Worm (Caenorhabditis elegans) whole organism, midembryonic: ENCODE results near the gene T08G5.3.

ENCODE experiments used
- T22C8.4 ChIP-seq: fragments of 200-800 bp; sonication (Bioruptor generic); IDR thresholded peaks from 2 replicates; pipeline ENCODE4 v1.3.6; 2022; ENCODE audit warnings: missing genetic modification characterization, missing compliant biosample characterization
- cog-1 ChIP-seq: sonication (generic microtip); optimal IDR thresholded peaks from 2 replicates; lab custom pipeline; 2016; ENCODE audit warnings: missing genetic modification characterization, missing compliant biosample characterization
- flt-1 ChIP-seq: fragments of 200-800 bp; sonication (Bioruptor generic); IDR thresholded peaks from 2 replicates; pipeline ENCODE4 v1.3.6; 2022; ENCODE audit warnings: missing genetic modification characterization, missing compliant biosample characterization
- klf-2 ChIP-seq: fragments of 200-800 bp; sonication (Bioruptor generic); conservative IDR thresholded peaks from 2 replicates; pipeline ENCODE4 v1.3.6; 2022; ENCODE audit warnings: missing genetic modification reagents, missing genetic modification characterization, missing compliant biosample characterization
- med-1 ChIP-seq: sonication (generic microtip); optimal IDR thresholded peaks from 2 replicates; lab custom pipeline; 2017; ENCODE audit warnings: missing genetic modification characterization, mild to moderate bottlenecking, missing compliant biosample characterization, antibody characterized with exemption, missing genetic modification reagents; ENCODE audit not compliant: insufficient read depth
- ref-1 ChIP-seq: fragments of 200-800 bp; sonication (Bioruptor generic); conservative IDR thresholded peaks from 2 replicates; pipeline ENCODE4 v1.3.6; 2022; ENCODE audit warnings: missing genetic modification reagents, missing genetic modification characterization, missing compliant biosample characterization
- tab-1 ChIP-seq: fragments of 200-800 bp; sonication (Bioruptor generic); IDR thresholded peaks from 2 replicates; pipeline ENCODE4 v1.3.6; 2022; ENCODE audit warnings: missing genetic modification characterization, missing compliant biosample characterization
- ztf-23 ChIP-seq: fragments of 200-800 bp; sonication (Bioruptor generic); IDR thresholded peaks from 2 replicates; pipeline ENCODE4 v1.3.6; 2022; ENCODE audit warnings: missing genetic modification reagents, missing genetic modification characterization, missing compliant biosample characterization
- ztf-29 ChIP-seq: fragments of 200-800 bp; sonication (Bioruptor generic); IDR thresholded peaks from 2 replicates; pipeline ENCODE4 v1.3.6; 2022; ENCODE audit warnings: missing genetic modification reagents, missing genetic modification characterization, missing compliant biosample characterization

Gene T08G5.3

ce11 chrV:14038328-14039084, 11.2 kb upstream of the T08G5.3 start, which contains the start of gene vps-39:
TSS of gene vps-39 (minus strand) at chrV:14038378.
- TF ChIP-seq klf-2 (GFP tag; lab: Robert Waterston, UW) (peak; percentile 84), ztf-23 (GFP tag; lab: Robert Waterston, UW) (peak; percentile 90), tab-1 (GFP tag; lab: Robert Waterston, UW) (peak; percentile 62; the same call in 1 of the 2 replicates), T22C8.4 (GFP tag; lab: Robert Waterston, UW) (peak; percentile 65), med-1 (peak; percentile 36), flt-1 (GFP tag; lab: Robert Waterston, UW) (peak; percentile 83), ztf-29 (peak; percentile 7; the same call in 1 of the 2 replicates), ref-1 (GFP tag; lab: Robert Waterston, UW) (peak; percentile 35; the same call in 1 of the 2 replicates)

DNA sequence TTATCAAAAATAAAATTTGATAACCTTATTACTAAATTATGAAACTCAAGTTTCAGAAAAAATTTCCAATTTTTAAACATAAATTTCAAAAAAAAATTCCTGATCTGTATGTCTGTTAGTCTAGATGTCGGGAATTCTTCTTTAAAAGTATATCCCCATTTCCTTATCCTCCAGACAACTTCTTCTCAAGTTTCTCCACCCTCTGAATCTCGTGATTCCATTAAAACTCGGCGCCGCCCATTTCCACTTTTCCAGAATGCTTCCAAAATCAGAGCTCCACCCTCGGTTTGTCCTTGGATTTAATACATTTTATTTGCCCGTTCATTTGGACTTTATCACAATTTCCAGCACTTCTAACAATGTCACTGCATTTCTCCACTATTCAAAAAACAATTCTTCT, 6.4 kb upstream of the T08G5.3 start, which contains the start of gene ins-10:
Gene ins-10, plus strand, starts transcription at position 301 of the 400 bp plus-strand sequence.
- TF ChIP-seq ztf-23 (GFP tag; lab: Robert Waterston, UW): no peak
- TF ChIP-seq klf-2 (GFP tag; lab: Robert Waterston, UW): no peak
- TF ChIP-seq med-1: no peak
- TF ChIP-seq T22C8.4 (GFP tag; lab: Robert Waterston, UW): no peak
- no peak for TF ChIP-seq cog-1
- no peak for TF ChIP-seq flt-1 (GFP tag; lab: Robert Waterston, UW)
- no peak for TF ChIP-seq ztf-29
- no peak for TF ChIP-seq ref-1 (GFP tag; lab: Robert Waterston, UW)
- TF ChIP-seq tab-1 (GFP tag; lab: Robert Waterston, UW): no peak

ce11 chrV:14028256-14028743, 1.0 kb upstream of the T08G5.3 start:
- TF ChIP-seq tab-1 (GFP tag; lab: Robert Waterston, UW) (0 out of 2 replicates have a peak, but pooled peaks have one; percentile 68), med-1 (no peak), flt-1 (GFP tag; lab: Robert Waterston, UW) (peak; percentile 70; the same call in 1 of the 2 replicates)

ce11 chrV:14026194-14026593, 1.1 kb downstream of the T08G5.3 start, which contains the start of gene T08G5.2:
TSS of gene T08G5.2 (minus strand) at chrV:14026294.
- TF ChIP-seq ztf-23 (GFP tag; lab: Robert Waterston, UW) (no peak), T22C8.4 (GFP tag; lab: Robert Waterston, UW) (no peak), med-1 (no peak), ref-1 (GFP tag; lab: Robert Waterston, UW) (no peak)

DNA sequence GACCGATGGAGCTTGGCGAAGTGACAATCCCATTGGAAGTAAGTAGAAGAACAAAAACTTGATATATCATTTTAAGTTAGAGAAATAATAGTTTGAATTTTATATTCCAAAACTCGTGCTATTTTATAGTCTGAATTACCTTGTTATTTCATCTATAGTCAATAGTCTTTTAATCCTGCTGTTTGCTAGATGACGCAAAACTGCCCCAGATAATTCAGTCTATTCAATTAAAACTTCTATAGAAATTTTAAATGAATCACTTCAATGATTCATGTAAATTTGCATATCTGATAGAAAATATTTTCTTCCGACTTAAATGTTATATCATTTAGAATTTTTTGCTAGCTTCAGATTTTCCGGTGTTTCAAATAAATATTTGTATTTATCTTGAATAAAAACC, 4.2 kb downstream of the T08G5.3 start, which contains the start of gene T08G5.15:
Gene T08G5.15, minus strand, starts transcription at position 101 of the 400 bp plus-strand sequence.
- TF ChIP-seq ref-1 (GFP tag; lab: Robert Waterston, UW): no peak
- no peak for TF ChIP-seq klf-2 (GFP tag; lab: Robert Waterston, UW)
- no peak for TF ChIP-seq tab-1 (GFP tag; lab: Robert Waterston, UW)
- no peak for TF ChIP-seq T22C8.4 (GFP tag; lab: Robert Waterston, UW)

ce11 chrV:14018640-14019039, 8.6 kb downstream of the T08G5.3 start, which contains the start of the genes mtl-2 and T08G5.1:
TSS of gene mtl-2 (minus strand) at chrV:14018673.
TSS of gene T08G5.1 (plus strand) at chrV:14018766.
- TF ChIP-seq med-1 (no peak), klf-2 (GFP tag; lab: Robert Waterston, UW) (no peak), cog-1 (no peak), flt-1 (GFP tag; lab: Robert Waterston, UW) (no peak), tab-1 (GFP tag; lab: Robert Waterston, UW) (no peak), ztf-29 (no peak), ztf-23 (GFP tag; lab: Robert Waterston, UW) (no peak)

DNA sequence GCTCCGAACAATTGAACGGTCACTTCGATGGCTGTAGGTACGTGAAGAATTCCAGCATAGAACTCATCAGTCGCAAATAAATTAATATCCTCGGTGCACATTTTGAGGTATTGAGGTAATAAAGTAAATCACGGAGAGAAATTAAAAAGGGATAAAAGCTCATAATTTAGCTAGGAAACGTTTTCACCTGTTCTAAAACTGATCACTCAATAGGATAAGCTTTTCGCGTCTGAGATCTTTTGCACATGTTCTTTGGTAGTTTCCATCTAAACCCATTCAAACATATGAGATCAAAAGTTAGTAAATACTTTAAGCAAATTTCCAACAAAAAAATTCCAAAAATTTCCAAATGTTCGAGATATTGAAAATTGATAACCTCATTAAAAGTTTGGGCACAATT, 9.8 kb downstream of the T08G5.3 start, which contains the start of gene srh-308:
Gene srh-308, minus strand, starts transcription at position 101 of the 400 bp plus-strand sequence.
- no peak for TF ChIP-seq cog-1

DNA sequence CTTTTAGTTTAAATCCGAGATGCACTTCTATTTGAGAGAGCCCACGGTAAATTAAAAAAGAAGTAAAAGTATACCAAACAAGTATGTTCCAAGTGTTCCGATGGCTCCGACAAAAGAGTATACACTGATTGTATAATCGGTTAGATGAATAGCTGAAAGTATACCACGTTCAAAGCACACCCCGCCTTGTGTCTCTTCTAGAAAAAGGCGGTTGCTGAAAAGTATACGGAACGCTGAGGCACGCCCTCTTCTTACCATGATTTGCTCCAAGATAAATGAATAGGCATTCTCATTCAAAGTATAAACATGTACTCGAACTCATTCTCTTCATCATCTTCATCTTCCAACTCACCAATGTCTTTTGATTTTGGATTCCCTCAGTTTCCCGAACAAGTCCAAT, 12.9 kb downstream of the T08G5.3 start, which contains the start of gene end-3:
Gene end-3, plus strand, starts transcription at position 301 of the 400 bp plus-strand sequence.
- TF ChIP-seq klf-2 (GFP tag; lab: Robert Waterston, UW) (no peak), ztf-23 (GFP tag; lab: Robert Waterston, UW) (no peak), cog-1 (no peak), T22C8.4 (GFP tag; lab: Robert Waterston, UW) (no peak), ztf-29 (no peak), tab-1 (GFP tag; lab: Robert Waterston, UW) (no peak), flt-1 (GFP tag; lab: Robert Waterston, UW) (no peak), med-1 (no peak), ref-1 (GFP tag; lab: Robert Waterston, UW) (no peak)

- TF ChIP-seq T22C8.4 (GFP tag; lab: Robert Waterston, UW): no peak
- no peak for TF ChIP-seq ztf-23 (GFP tag; lab: Robert Waterston, UW)
- TF ChIP-seq cog-1: no peak
- TF ChIP-seq ref-1 (GFP tag; lab: Robert Waterston, UW): no peak
- TF ChIP-seq klf-2 (GFP tag; lab: Robert Waterston, UW): no peak
- TF ChIP-seq tab-1 (GFP tag; lab: Robert Waterston, UW): no peak
- no peak for TF ChIP-seq ztf-29
- TF ChIP-seq flt-1 (GFP tag; lab: Robert Waterston, UW): no peak
- no peak for TF ChIP-seq med-1
These were observed 13.6 kb downstream of the T08G5.3 start for ce11 chrV:14013638-14014037.

DNA sequence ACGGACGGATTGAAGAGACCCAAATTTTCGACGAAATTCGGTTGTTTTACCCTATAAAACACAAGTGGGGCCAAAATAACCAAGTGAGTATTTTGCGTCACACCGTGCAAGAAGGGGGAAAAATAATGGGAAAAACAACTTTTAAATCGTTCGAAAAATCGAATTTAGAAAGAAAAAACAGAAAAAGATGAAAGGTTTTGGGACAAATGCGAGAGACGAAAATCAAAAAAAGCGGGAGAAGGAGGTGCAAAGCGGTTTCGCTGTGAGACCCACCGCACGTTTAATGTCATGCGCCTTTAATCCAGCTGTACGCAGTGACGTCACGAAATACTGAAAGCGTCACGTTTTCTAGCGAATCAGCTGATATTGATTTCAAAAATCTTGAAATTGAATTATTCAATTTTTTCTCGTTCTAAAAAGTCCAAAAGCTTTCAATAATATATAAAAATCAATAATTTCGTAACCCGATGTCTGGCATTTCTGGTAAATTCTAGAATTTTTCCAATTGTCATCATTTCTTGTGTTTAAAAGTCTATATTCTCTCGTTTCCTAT, 15.2 kb downstream of the T08G5.3 start, which contains the start of the genes ddx-17 and aip-1:
Gene ddx-17, minus strand, starts transcription at position 51 of the 553 bp plus-strand sequence.
Gene aip-1, plus strand, starts transcription at position 332 of the 553 bp plus-strand sequence.
- TF ChIP-seq ztf-23 (GFP tag; lab: Robert Waterston, UW): no peak
- peak; percentile 20 for TF ChIP-seq cog-1
